Worm (Caenorhabditis elegans): ENCODE results near the gene C31B8.9.

Gene C31B8.9

DNA sequence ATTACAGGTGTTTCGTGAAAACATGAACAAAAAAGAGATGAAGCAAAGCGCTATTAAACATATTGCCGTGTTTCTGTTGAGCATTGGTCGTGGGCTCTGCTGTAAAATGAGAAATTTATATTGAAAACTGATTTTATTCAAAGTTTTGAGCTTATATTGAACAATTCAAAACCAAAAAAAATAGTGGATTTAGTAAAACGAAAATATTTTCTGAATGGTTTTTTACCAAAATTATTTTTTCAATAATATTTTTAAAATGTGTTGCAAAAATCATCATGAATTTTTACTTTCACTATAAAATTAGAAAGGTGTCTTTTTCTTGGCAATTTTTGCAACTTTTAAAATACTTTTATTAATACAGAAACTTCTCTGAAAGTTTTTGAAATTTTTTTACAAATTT is 9.6 kb downstream of the C31B8.9 start, which contains the start of gene C31B8.7:
Gene C31B8.7, minus strand, starts transcription at position 101 of the 400 bp plus-strand sequence.
- TF ChIP-seq dmd-4 (tag; optimal IDR thresholded peaks at IDR 0.05; ENCODE audit: borderline replicate concordance), result no peak
- no peak for TF ChIP-seq unc-55 (GFP tag; optimal IDR thresholded peaks at IDR 0.05)
- no peak for TF ChIP-seq syd-9 (tag; optimal IDR thresholded peaks at IDR 0.05)
- TF ChIP-seq sox-2 (GFP tag; IDR thresholded peaks at IDR 0.05), result no peak
- no peak for TF ChIP-seq C38D4.7 (GFP tag; optimal IDR thresholded peaks at IDR 0.05)
- no peak for TF ChIP-seq ahr-1 (tag; optimal IDR thresholded peaks at IDR 0.05)
- no peak for TF ChIP-seq hlh-6 (tag; optimal IDR thresholded peaks at IDR 0.05)
- TF ChIP-seq hlh-13 (GFP tag; optimal IDR thresholded peaks at IDR 0.05), result no peak
- no peak for TF ChIP-seq C08G9.2 (tag; optimal IDR thresholded peaks at IDR 0.05)
- TF ChIP-seq sox-4 (tag; optimal IDR thresholded peaks at IDR 0.05), result no peak
- no peak for TF ChIP-seq Y22D7AL.16 (tag; optimal IDR thresholded peaks at IDR 0.05)
- no peak for TF ChIP-seq ceh-2 (tag; optimal IDR thresholded peaks at IDR 0.05)
- no peak for TF ChIP-seq nhr-11 (tag; optimal IDR thresholded peaks at IDR 0.05)
- no peak for TF ChIP-seq pha-2 (tag; optimal IDR thresholded peaks at IDR 0.05)
- TF ChIP-seq ceh-31 (tag; optimal IDR thresholded peaks at IDR 0.05), result no peak
- TF ChIP-seq unc-86 (tag; optimal IDR thresholded peaks at IDR 0.05), result no peak
- no peak for TF ChIP-seq ceh-14 (tag; optimal IDR thresholded peaks at IDR 0.05)
- TF ChIP-seq tbx-7 (tag; optimal IDR thresholded peaks at IDR 0.05), result no peak
- TF ChIP-seq unc-3 (GFP tag; conservative IDR thresholded peaks at IDR 0.05), result no peak
- no peak for TF ChIP-seq unc-3 (tag; optimal IDR thresholded peaks at IDR 0.05)
- TF ChIP-seq pax-1 (tag; optimal IDR thresholded peaks at IDR 0.05), result no peak

DNA sequence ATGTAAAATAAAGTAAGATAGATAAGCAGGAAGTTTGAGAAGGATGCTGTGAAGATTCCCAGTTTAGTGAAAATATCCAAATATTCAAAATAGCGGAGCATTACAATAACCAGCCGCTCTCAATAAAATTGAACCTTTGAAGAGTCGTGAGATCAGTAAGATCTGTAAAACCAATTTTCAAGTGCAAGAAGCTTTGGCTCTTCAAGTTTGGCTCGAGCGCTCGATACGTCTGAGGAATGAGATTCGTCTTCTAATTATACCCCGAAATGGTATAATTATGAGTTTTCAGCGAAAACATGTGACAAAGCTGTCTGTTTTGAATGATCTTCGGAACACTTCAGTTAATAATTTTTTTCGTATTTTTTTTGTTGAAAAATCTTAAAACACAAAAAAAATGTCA is 12.9 kb downstream of the C31B8.9 start, which contains the start of gene str-46:
Gene str-46, minus strand, starts transcription at position 101 of the 400 bp plus-strand sequence.
- TF ChIP-seq zip-5 (tag; optimal IDR thresholded peaks at IDR 0.05), result no peak
- no peak for TF ChIP-seq unc-86 (tag; optimal IDR thresholded peaks at IDR 0.05)
- no peak for TF ChIP-seq sdc-2 (tag; optimal IDR thresholded peaks at IDR 0.05)
- TF ChIP-seq nhr-232 (tag; optimal IDR thresholded peaks at IDR 0.05), result no peak
- TF ChIP-seq hlh-15 (tag; optimal IDR thresholded peaks at IDR 0.05), result no peak
- TF ChIP-seq tbx-7 (tag; optimal IDR thresholded peaks at IDR 0.05), result no peak
- TF ChIP-seq Y22D7AL.16 (tag; optimal IDR thresholded peaks at IDR 0.05), result no peak
- TF ChIP-seq dve-1 (tag; optimal IDR thresholded peaks at IDR 0.05), result no peak
- TF ChIP-seq lim-6 (tag; optimal IDR thresholded peaks at IDR 0.05), result no peak
- TF ChIP-seq unc-3 (GFP tag; conservative IDR thresholded peaks at IDR 0.05), result no peak
- no peak for TF ChIP-seq unc-3 (tag; optimal IDR thresholded peaks at IDR 0.05)
- no peak for TF ChIP-seq ref-2 (tag; optimal IDR thresholded peaks at IDR 0.05)
- TF ChIP-seq ceh-45 (GFP tag; IDR thresholded peaks at IDR 0.05), result no peak
- no peak for TF ChIP-seq lin-11 (tag; optimal IDR thresholded peaks at IDR 0.05)
- no peak for TF ChIP-seq elt-2 (tag; optimal IDR thresholded peaks at IDR 0.05)
- TF ChIP-seq ceh-24 (tag; optimal IDR thresholded peaks at IDR 0.05), result no peak
- no peak for TF ChIP-seq ceh-31 (tag; optimal IDR thresholded peaks at IDR 0.05)
- TF ChIP-seq ceh-22 (tag; optimal IDR thresholded peaks at IDR 0.05), result no peak
- no peak for TF ChIP-seq ceh-34 (tag; optimal IDR thresholded peaks at IDR 0.05)
- no peak for TF ChIP-seq unc-55 (GFP tag; optimal IDR thresholded peaks at IDR 0.05)
- no peak for TF ChIP-seq ceh-19 (GFP tag; optimal IDR thresholded peaks at IDR 0.05)

DNA sequence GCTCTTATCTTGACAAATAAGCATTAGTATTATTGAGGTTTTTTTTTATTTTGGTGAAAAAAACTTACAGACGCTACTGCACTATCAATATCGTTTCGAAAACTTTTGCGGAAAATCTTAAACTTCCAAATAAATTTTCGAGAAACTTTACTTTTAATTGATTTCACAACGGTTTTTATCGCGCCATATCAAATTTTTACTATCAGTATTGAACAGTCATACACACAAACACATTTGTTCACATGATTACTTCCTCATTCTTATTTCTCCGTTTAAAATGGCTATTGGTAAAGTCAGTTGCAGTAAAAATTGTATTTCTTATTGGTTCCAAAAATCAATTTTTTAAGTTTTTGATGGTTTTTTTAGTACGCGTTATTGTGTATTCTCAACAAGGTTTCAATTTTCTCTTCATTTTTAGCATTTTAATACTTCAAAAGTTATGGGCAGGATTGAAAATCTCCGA is 16.6 kb downstream of the C31B8.9 start, which contains the start of gene pals-32:
Gene pals-32, plus strand, starts transcription at position 413 of the 463 bp plus-strand sequence.
- no peak for TF ChIP-seq unc-42 (tag; optimal IDR thresholded peaks at IDR 0.05)
- no peak for TF ChIP-seq K02D7.2 (tag; optimal IDR thresholded peaks at IDR 0.05)
- no peak for TF ChIP-seq fkh-6 (tag; optimal IDR thresholded peaks at IDR 0.05)
- no peak for TF ChIP-seq ets-4 (tag; optimal IDR thresholded peaks at IDR 0.05)
- TF ChIP-seq ama-1 (optimal IDR thresholded peaks at IDR 0.05), result no peak
- no peak for TF ChIP-seq elt-4 (tag; optimal IDR thresholded peaks at IDR 0.05)
- no peak for TF ChIP-seq nhr-232 (tag; optimal IDR thresholded peaks at IDR 0.05)
- no peak for TF ChIP-seq unc-55 (GFP tag; optimal IDR thresholded peaks at IDR 0.05)
- no peak for TF ChIP-seq ztf-16 (tag; optimal IDR thresholded peaks at IDR 0.05)
- no peak for TF ChIP-seq pag-3 (tag; optimal IDR thresholded peaks at IDR 0.05; ENCODE audit: borderline replicate concordance)
- TF ChIP-seq pqm-1 (tag; optimal IDR thresholded peaks at IDR 0.05), result no peak
- TF ChIP-seq dmd-4 (tag; optimal IDR thresholded peaks at IDR 0.05; ENCODE audit: borderline replicate concordance), result no peak
- TF ChIP-seq hlh-6 (tag; optimal IDR thresholded peaks at IDR 0.05), result no peak
- TF ChIP-seq ceh-22 (tag; optimal IDR thresholded peaks at IDR 0.05), result no peak
